Fruit fly (Drosophila melanogaster): ENCODE results near the gene CG7394.

CG7394 gene

dm6 chr3L:11555662-11556460, 5.9 kb upstream of the CG7394 start:
- peak; percentile 28; the same call in 1 of the 2 replicates for TF ChIP-seq Ets98B (GFP tag; IDR thresholded peaks at IDR 0.05)
- peak; percentile 66 for TF ChIP-seq CG17806 (tag; optimal IDR thresholded peaks at IDR 0.05)
- no peak for TF ChIP-seq rn (GFP tag; IDR thresholded peaks at IDR 0.05)
- peak; percentile 82 for TF ChIP-seq CG8301 (tag; optimal IDR thresholded peaks at IDR 0.05)
- peak; percentile 62 for TF ChIP-seq gl (tag; optimal IDR thresholded peaks at IDR 0.05)
- TF ChIP-seq EcR (GFP tag; optimal IDR thresholded peaks at IDR 0.05), result peak; percentile 9
- peak; percentile 48; the same call in 1 of the 3 replicates for TF ChIP-seq CG4496 (GFP tag; IDR thresholded peaks at IDR 0.05)
- TF ChIP-seq CG15710 (tag; optimal IDR thresholded peaks at IDR 0.05), result peak; percentile 54
- TF ChIP-seq fd96Ca (GFP tag; IDR thresholded peaks at IDR 0.05), result peak; percentile 69; the same call in 1 of the 3 replicates
- peak; percentile 47; the same call in 1 of the 2 replicates for TF ChIP-seq CG12605 (GFP tag; IDR thresholded peaks at IDR 0.05)
- no peak for TF ChIP-seq Snoo (tag; optimal IDR thresholded peaks at IDR 0.05)
- no peak for TF ChIP-seq CG10348 (GFP tag; IDR thresholded peaks at IDR 0.05)
- no peak for TF ChIP-seq Pif1A (GFP tag; optimal IDR thresholded peaks at IDR 0.05)
- peak; percentile 75 for TF ChIP-seq CG32121 (GFP tag; IDR thresholded peaks at IDR 0.05)
- peak; percentile 75 for TF ChIP-seq CG8159 (tag; optimal IDR thresholded peaks at IDR 0.05)
- peak; percentile 17 for TF ChIP-seq D1 (tag; optimal IDR thresholded peaks at IDR 0.05)
- peak; percentile 71 for TF ChIP-seq CG14655 (GFP tag; optimal IDR thresholded peaks at IDR 0.05)
- TF ChIP-seq CG34367 (tag; optimal IDR thresholded peaks at IDR 0.05), result peak; percentile 28
- peak; percentile 55 for TF ChIP-seq CG13204 (GFP tag; optimal IDR thresholded peaks at IDR 0.05)
- peak; percentile 73 for TF ChIP-seq CG9948 (tag; optimal IDR thresholded peaks at IDR 0.05)
- TF ChIP-seq Pif1B (GFP tag; optimal IDR thresholded peaks at IDR 0.05), result no peak

DNA sequence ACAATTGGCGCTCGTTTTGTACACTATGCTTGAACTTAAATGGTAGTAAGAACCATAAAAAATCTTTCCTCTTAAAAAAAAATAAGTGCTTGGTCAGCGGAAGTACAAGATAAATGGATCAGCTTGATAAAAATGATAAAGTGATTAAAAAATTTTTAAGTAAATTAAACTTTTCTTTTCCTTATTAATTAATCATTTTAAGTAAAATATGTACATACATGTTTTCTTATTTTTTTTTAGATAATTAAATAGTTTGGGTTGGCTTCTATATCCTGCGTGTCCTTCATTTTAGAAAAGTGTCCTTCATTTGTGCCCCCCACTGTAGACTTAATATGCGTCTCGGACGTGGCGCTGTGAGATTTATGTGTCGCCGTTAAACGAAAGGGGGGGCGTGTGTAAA, 5.2 kb upstream of the CG7394 start:
- TF ChIP-seq CG8159 (tag; optimal IDR thresholded peaks at IDR 0.05) (no peak), CG9948 (tag; optimal IDR thresholded peaks at IDR 0.05) (peak; percentile 8)

DNA sequence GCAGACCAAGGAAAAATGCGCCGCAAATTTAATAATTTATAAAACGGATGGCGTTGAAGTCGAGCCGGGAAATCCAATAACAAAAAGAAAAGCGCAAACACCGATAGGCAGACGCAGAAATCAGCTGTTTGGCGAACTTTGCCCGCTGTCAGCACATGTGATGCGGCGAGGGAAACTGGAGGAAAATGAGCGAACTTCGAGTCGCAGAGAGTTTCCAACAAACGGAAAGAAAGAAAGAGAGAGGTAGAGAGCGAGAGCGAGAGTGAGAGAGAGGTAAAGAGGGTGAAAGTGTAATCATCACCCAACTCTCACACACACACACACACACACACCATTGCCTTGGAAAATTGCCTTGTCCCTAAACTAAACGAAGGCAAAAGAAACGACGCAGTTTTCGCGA, 4.6 kb upstream of the CG7394 start:
- TF ChIP-seq CG14655 (GFP tag; optimal IDR thresholded peaks at IDR 0.05) (peak; percentile 77), fd96Ca (GFP tag; IDR thresholded peaks at IDR 0.05) (peak; percentile 78), Pif1B (GFP tag; optimal IDR thresholded peaks at IDR 0.05) (peak; percentile 6), EcR (GFP tag; optimal IDR thresholded peaks at IDR 0.05) (peak; percentile 6), CG15710 (tag; optimal IDR thresholded peaks at IDR 0.05) (no peak), Pif1A (GFP tag; optimal IDR thresholded peaks at IDR 0.05) (peak; percentile 50), CG13204 (GFP tag; optimal IDR thresholded peaks at IDR 0.05) (peak; percentile 73), CG32121 (GFP tag; IDR thresholded peaks at IDR 0.05) (peak; percentile 26; the same call in 1 of the 2 replicates), gl (tag; optimal IDR thresholded peaks at IDR 0.05) (peak; percentile 89), CG34367 (tag; optimal IDR thresholded peaks at IDR 0.05) (peak; percentile 33), CG8301 (tag; optimal IDR thresholded peaks at IDR 0.05) (peak; percentile 73), CG9948 (tag; optimal IDR thresholded peaks at IDR 0.05) (peak; percentile 9), CG17806 (tag; optimal IDR thresholded peaks at IDR 0.05) (peak; percentile 21), CG8159 (tag; optimal IDR thresholded peaks at IDR 0.05) (peak; percentile 9), Snoo (tag; optimal IDR thresholded peaks at IDR 0.05) (no peak), Ets98B (GFP tag; IDR thresholded peaks at IDR 0.05) (peak; percentile 76), rn (GFP tag; IDR thresholded peaks at IDR 0.05) (no peak), CG12605 (GFP tag; IDR thresholded peaks at IDR 0.05) (peak; percentile 84), CG4496 (GFP tag; IDR thresholded peaks at IDR 0.05) (peak; percentile 74), CG10348 (GFP tag; IDR thresholded peaks at IDR 0.05) (no peak), D1 (tag; optimal IDR thresholded peaks at IDR 0.05) (no peak)

- 0 out of 3 replicates have a peak, but pooled peaks have one; percentile 9 for TF ChIP-seq CG4496 (GFP tag; IDR thresholded peaks at IDR 0.05)
- no peak for TF ChIP-seq CG14655 (GFP tag; optimal IDR thresholded peaks at IDR 0.05)
- peak; percentile 97 for TF ChIP-seq EcR (GFP tag; optimal IDR thresholded peaks at IDR 0.05)
- TF ChIP-seq gl (tag; optimal IDR thresholded peaks at IDR 0.05), result no peak
- TF ChIP-seq CG9948 (tag; optimal IDR thresholded peaks at IDR 0.05), result no peak
- no peak for TF ChIP-seq CG8159 (tag; optimal IDR thresholded peaks at IDR 0.05)
- no peak for TF ChIP-seq fd96Ca (GFP tag; IDR thresholded peaks at IDR 0.05)
- TF ChIP-seq Pif1B (GFP tag; optimal IDR thresholded peaks at IDR 0.05), result no peak
- TF ChIP-seq CG13204 (GFP tag; optimal IDR thresholded peaks at IDR 0.05), result peak; percentile 60
These were observed 911 bp upstream of the CG7394 start for dm6 chr3L:11560885-11561284.

DNA sequence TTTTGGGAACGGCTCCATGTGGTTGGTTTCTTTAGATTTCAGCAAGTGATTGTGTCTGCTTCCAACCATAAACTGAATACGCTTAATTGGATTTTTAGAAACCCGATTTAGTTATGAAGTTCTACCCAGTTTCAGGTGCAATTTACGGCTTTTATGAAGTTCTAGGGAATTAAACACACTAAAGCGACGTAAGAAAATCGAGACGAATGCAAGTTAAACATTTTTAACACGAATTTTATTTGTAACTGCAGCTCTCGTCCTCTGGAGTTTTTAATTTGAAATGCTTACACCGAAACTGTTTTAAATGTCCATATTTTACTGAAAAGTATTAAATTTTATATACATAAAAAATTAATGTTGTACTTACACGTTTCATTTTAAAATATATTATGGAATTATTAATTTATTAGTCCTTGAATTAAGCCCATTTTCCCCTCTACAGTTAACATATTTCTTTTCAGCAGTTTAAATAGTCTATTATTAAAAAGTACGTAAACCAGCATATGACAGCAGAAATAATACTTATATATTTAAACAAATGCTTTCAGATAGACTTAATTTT, 2.3 kb downstream of the CG7394 start, which contains the start of the genes CG46412 and CG33267:
Gene CG46412 (minus strand): TSS at position 101 of the 562 bp plus-strand sequence.
Gene CG33267 (plus strand): TSS at position 512 of the 562 bp plus-strand sequence.
- TF ChIP-seq D1 (tag; optimal IDR thresholded peaks at IDR 0.05) (no peak), Snoo (tag; optimal IDR thresholded peaks at IDR 0.05) (no peak), Pif1A (GFP tag; optimal IDR thresholded peaks at IDR 0.05) (no peak), fd96Ca (GFP tag; IDR thresholded peaks at IDR 0.05) (no peak), rn (GFP tag; IDR thresholded peaks at IDR 0.05) (no peak), CG8301 (tag; optimal IDR thresholded peaks at IDR 0.05) (no peak), CG34367 (tag; optimal IDR thresholded peaks at IDR 0.05) (no peak), CG32121 (GFP tag; IDR thresholded peaks at IDR 0.05) (no peak), CG9948 (tag; optimal IDR thresholded peaks at IDR 0.05) (no peak), CG14655 (GFP tag; optimal IDR thresholded peaks at IDR 0.05) (no peak), CG4496 (GFP tag; IDR thresholded peaks at IDR 0.05) (no peak), Ets98B (GFP tag; IDR thresholded peaks at IDR 0.05) (no peak), gl (tag; optimal IDR thresholded peaks at IDR 0.05) (no peak), CG15710 (tag; optimal IDR thresholded peaks at IDR 0.05) (no peak), CG13204 (GFP tag; optimal IDR thresholded peaks at IDR 0.05) (no peak), EcR (GFP tag; optimal IDR thresholded peaks at IDR 0.05) (no peak), CG17806 (tag; optimal IDR thresholded peaks at IDR 0.05) (no peak), CG10348 (GFP tag; IDR thresholded peaks at IDR 0.05) (no peak), CG12605 (GFP tag; IDR thresholded peaks at IDR 0.05) (no peak), Pif1B (GFP tag; optimal IDR thresholded peaks at IDR 0.05) (no peak)
